Worm (Caenorhabditis elegans): ENCODE data around the gene his-24.

- TF ChIP-seq Y67H2A.10 (GFP tag; conservative IDR thresholded peaks at IDR 0.05): no peak
- no peak for TF ChIP-seq ets-4 (GFP tag; optimal IDR thresholded peaks at IDR 0.05)
- no peak for TF ChIP-seq ceh-100 (GFP tag; IDR thresholded peaks at IDR 0.05)
These were observed 11.7 kb upstream of the his-24 start for ce11 chrX:14478193-14478592.
